Fruit fly (Drosophila melanogaster): Measurements from ENCODE around the gene Rnb.
A peak's percentile ranks its signal among the peaks of the same experiment; 100 is the strongest.

Rnb gene

dm6 chr3R:29772795-29773331 lies 26.3 kb downstream of the Rnb start (continued):
- TF ChIP-seq svp (GFP tag) = peak; percentile 68

dm6 chr3R:29772090-29772794 lies 26.9 kb downstream of the Rnb start:
- TF ChIP-seq ss (GFP tag; optimal IDR thresholded peaks at IDR 0.05) = no peak
- TF ChIP-seq CG31627 (GFP tag; optimal IDR thresholded peaks at IDR 0.05) = peak; percentile 40
- TF ChIP-seq CG16779 (tag; optimal IDR thresholded peaks at IDR 0.05) = no peak
- no peak for TF ChIP-seq vri (GFP tag; optimal IDR thresholded peaks at IDR 0.05)
- TF ChIP-seq CG6854 (GFP tag; optimal IDR thresholded peaks at IDR 0.05) = no peak
- no peak for TF ChIP-seq CG11294 (GFP tag; IDR thresholded peaks at IDR 0.05)
- TF ChIP-seq Hr4 (GFP tag; optimal IDR thresholded peaks at IDR 0.05) = no peak
- TF ChIP-seq dac (GFP tag; optimal IDR thresholded peaks at IDR 0.05) = no peak
- peak; percentile 74 for TF ChIP-seq CG6163 (GFP tag; IDR thresholded peaks at IDR 0.05)
- TF ChIP-seq Smox (GFP tag; optimal IDR thresholded peaks at IDR 0.05) = peak; percentile 36
- peak; percentile 30 for TF ChIP-seq CG6792 (GFP tag; optimal IDR thresholded peaks at IDR 0.05)
- no peak for TF ChIP-seq CG9139 (GFP tag; optimal IDR thresholded peaks at IDR 0.05)
- TF ChIP-seq CG4318 (GFP tag; optimal IDR thresholded peaks at IDR 0.05) = peak; percentile 48
- TF ChIP-seq CG8119 (GFP tag; IDR thresholded peaks at IDR 0.05) = no peak
- no peak for TF ChIP-seq Sox15 (GFP tag; optimal IDR thresholded peaks at IDR 0.05)
- TF ChIP-seq CG10631 (GFP tag; optimal IDR thresholded peaks at IDR 0.05) = peak; percentile 65
- TF ChIP-seq Lpt (GFP tag; optimal IDR thresholded peaks at IDR 0.05) = no peak
- TF ChIP-seq Ets96B (tag; optimal IDR thresholded peaks at IDR 0.05) = peak; percentile 16
- peak; percentile 33 for TF ChIP-seq CG10669 (GFP tag; optimal IDR thresholded peaks at IDR 0.05)
- no peak; the same call in 2 of the 3 replicates for TF ChIP-seq eg (GFP tag; IDR thresholded peaks at IDR 0.05)
- peak; percentile 69 for TF ChIP-seq achi (GFP tag; optimal IDR thresholded peaks at IDR 0.05)
- TF ChIP-seq lz (GFP tag; optimal IDR thresholded peaks at IDR 0.05) = peak; percentile 61
- peak; percentile 63 for TF ChIP-seq CG6808 (GFP tag; optimal IDR thresholded peaks at IDR 0.05)
- TF ChIP-seq Ets21C (GFP tag; optimal IDR thresholded peaks at IDR 0.05) = peak; percentile 10
- no peak for TF ChIP-seq Sox14 (GFP tag; optimal IDR thresholded peaks at IDR 0.05)
- TF ChIP-seq CG3032 (tag; optimal IDR thresholded peaks at IDR 0.05) = peak; percentile 52
- TF ChIP-seq fd85E (GFP tag; optimal IDR thresholded peaks at IDR 0.05) = no peak
- peak; percentile 28 for TF ChIP-seq CG11902 (GFP tag; optimal IDR thresholded peaks at IDR 0.05)
- peak; percentile 23 for TF ChIP-seq CG6276 (GFP tag; optimal IDR thresholded peaks at IDR 0.05)
- no peak for TF ChIP-seq Hr38 (GFP tag; optimal IDR thresholded peaks at IDR 0.05)
- TF ChIP-seq fd59A (GFP tag; optimal IDR thresholded peaks at IDR 0.05) = peak; percentile 20
- TF ChIP-seq CG1621 (tag; optimal IDR thresholded peaks at IDR 0.05) = no peak
- TF ChIP-seq dsx (GFP tag; optimal IDR thresholded peaks at IDR 0.05; ENCODE audit: poor library complexity, severe bottlenecking) = no peak
- TF ChIP-seq CG7368 (GFP tag; optimal IDR thresholded peaks at IDR 0.05) = no peak
- peak; percentile 71 for TF ChIP-seq svp (GFP tag)
- peak in 1 of 2 experiments; percentile 60 for TF ChIP-seq salr (GFP tag; optimal IDR thresholded peaks at IDR 0.05)
- TF ChIP-seq spab (GFP tag; optimal IDR thresholded peaks at IDR 0.05) = peak; percentile 51
- TF ChIP-seq Eip75B (GFP tag; optimal IDR thresholded peaks at IDR 0.05) = peak; percentile 18
- TF ChIP-seq esn (GFP tag; optimal IDR thresholded peaks at IDR 0.05) = peak; percentile 66
- TF ChIP-seq Eip78C (GFP tag) = peak; percentile 93
- TF ChIP-seq CG15336 (GFP tag; IDR thresholded peaks at IDR 0.05) = no peak
- TF ChIP-seq cyc (GFP tag; optimal IDR thresholded peaks at IDR 0.05) = peak; percentile 42
- no peak for TF ChIP-seq Eip93F (GFP tag; optimal IDR thresholded peaks at IDR 0.05)
- no peak for TF ChIP-seq CG8319 (GFP tag; optimal IDR thresholded peaks at IDR 0.05)
- peak; percentile 12 for TF ChIP-seq Hr39 (GFP tag; optimal IDR thresholded peaks at IDR 0.05)
- TF ChIP-seq CG34406 (GFP tag; optimal IDR thresholded peaks at IDR 0.05) = peak; percentile 30
- no peak for TF ChIP-seq Sox102F (GFP tag; optimal IDR thresholded peaks at IDR 0.05)
- TF ChIP-seq topi (GFP tag; optimal IDR thresholded peaks at IDR 0.05) = peak; percentile 52
- peak; percentile 45 for TF ChIP-seq pdm3 (GFP tag; optimal IDR thresholded peaks at IDR 0.05)

Measured in whole organism, prepupa.